Fruit fly (Drosophila melanogaster) whole organism, prepupa: ENCODE measurements around the gene CG18586.

Source experiments
- Blimp-1 ChIP-seq: fragments of 200-800 bp; sonication (Bioruptor generic); optimal IDR thresholded peaks from 3 replicates; lab custom pipeline; 2017; ENCODE audit warnings: missing biosample characterization, missing genetic modification characterization, mild to moderate bottlenecking, moderate library complexity, missing genetic modification reagents
- CG10631 ChIP-seq: fragments of 200-800 bp; sonication (Bioruptor generic); optimal IDR thresholded peaks from 2 replicates; lab custom pipeline; 2016; ENCODE audit warnings: missing biosample characterization, missing genetic modification characterization
- CG11294 ChIP-seq: fragments of 200-800 bp; sonication (Bioruptor generic); IDR thresholded peaks from 2 replicates; pipeline ENCODE4 v1.3.6; 2022; ENCODE audit warnings: missing biosample characterization, missing genetic modification characterization
- CG11762 ChIP-seq: fragments of 200-800 bp; sonication (Bioruptor generic); optimal IDR thresholded peaks from 3 replicates; lab custom pipeline; 2016; ENCODE audit warnings: missing biosample characterization, missing genetic modification characterization; ENCODE audit not compliant: insufficient read depth
- CG15336 ChIP-seq: fragments of 200-800 bp; sonication (Bioruptor generic); IDR thresholded peaks from 2 replicates; pipeline ENCODE4 v1.3.6; 2022; ENCODE audit warnings: missing biosample characterization, missing genetic modification characterization
- CG16779 ChIP-seq: fragments of 200-800 bp; sonication (Bioruptor generic); optimal IDR thresholded peaks from 3 replicates; lab custom pipeline; 2017; ENCODE audit warnings: missing biosample characterization, mild to moderate bottlenecking, missing genetic modification characterization
- CG3032 ChIP-seq: fragments of 200-800 bp; optimal IDR thresholded peaks from 2 replicates; lab custom pipeline; 2019; ENCODE audit warnings: missing biosample characterization, mild to moderate bottlenecking, missing genetic modification characterization, moderate library complexity
- CG31627 ChIP-seq: fragments of 200-800 bp; sonication (Bioruptor generic); optimal IDR thresholded peaks from 3 replicates; lab custom pipeline; 2016; ENCODE audit warnings: missing biosample characterization, missing genetic modification characterization
- CG34406 ChIP-seq: fragments of 200-800 bp; sonication (Bioruptor generic); optimal IDR thresholded peaks from 3 replicates; lab custom pipeline; 2016; ENCODE audit warnings: missing biosample characterization, missing genetic modification characterization
- CG4318 ChIP-seq: fragments of 200-800 bp; sonication (Bioruptor generic); optimal IDR thresholded peaks from 3 replicates; lab custom pipeline; 2017; ENCODE audit warnings: missing biosample characterization, mild to moderate bottlenecking, missing genetic modification characterization
- CG6163 ChIP-seq: fragments of 200-800 bp; sonication (Bioruptor generic); IDR thresholded peaks from 3 replicates; pipeline ENCODE4 v1.3.6; 2022; ENCODE audit warnings: missing biosample characterization, missing genetic modification characterization
- CG6276 ChIP-seq: fragments of 200-800 bp; sonication (Bioruptor generic); optimal IDR thresholded peaks from 2 replicates; lab custom pipeline; 2017; ENCODE audit warnings: missing biosample characterization, mild to moderate bottlenecking, missing genetic modification characterization
- CG6792 ChIP-seq: fragments of 200-800 bp; sonication (Bioruptor generic); optimal IDR thresholded peaks from 3 replicates; lab custom pipeline; 2016; ENCODE audit warnings: missing biosample characterization, missing genetic modification characterization
- CG6854 ChIP-seq: fragments of 200-800 bp; sonication (Bioruptor generic); optimal IDR thresholded peaks from 2 replicates; lab custom pipeline; 2017; ENCODE audit warnings: missing biosample characterization, mild to moderate bottlenecking, missing genetic modification characterization
- CG7368 ChIP-seq: fragments of 200-800 bp; sonication (Bioruptor generic); optimal IDR thresholded peaks from 3 replicates; lab custom pipeline; 2016; ENCODE audit warnings: missing biosample characterization, missing genetic modification characterization
- CG8119 ChIP-seq: fragments of 200-800 bp; sonication (Bioruptor generic); IDR thresholded peaks from 3 replicates; pipeline ENCODE4 v1.3.6; 2022; ENCODE audit warnings: missing biosample characterization, missing genetic modification characterization
- CG9139 ChIP-seq: fragments of 200-800 bp; sonication (Bioruptor generic); optimal IDR thresholded peaks from 3 replicates; lab custom pipeline; 2017; ENCODE audit warnings: missing biosample characterization, mild to moderate bottlenecking, missing genetic modification characterization
- Ets21C ChIP-seq: fragments of 200-800 bp; sonication (Bioruptor generic); optimal IDR thresholded peaks from 3 replicates; lab custom pipeline; 2016; ENCODE audit warnings: missing biosample characterization, missing genetic modification characterization
- Hr38 ChIP-seq: sonication (Bioruptor generic); optimal IDR thresholded peaks from 2 replicates; lab custom pipeline; 2016; ENCODE audit warnings: missing biosample characterization, missing genetic modification characterization
- Hr39 ChIP-seq: fragments of 200-800 bp; sonication (Bioruptor generic); optimal IDR thresholded peaks from 2 replicates; lab custom pipeline; 2016; ENCODE audit warnings: missing biosample characterization, missing genetic modification characterization
- Hr4 ChIP-seq: fragments of 200-800 bp; sonication (Bioruptor generic); optimal IDR thresholded peaks from 3 replicates; lab custom pipeline; 2016; ENCODE audit warnings: missing biosample characterization, missing genetic modification characterization
- Met ChIP-seq: fragments of 200-800 bp; sonication (Bioruptor generic); optimal IDR thresholded peaks from 3 replicates; lab custom pipeline; 2016; ENCODE audit warnings: missing biosample characterization, missing genetic modification characterization
- OdsH ChIP-seq: fragments of 200-800 bp; sonication (Bioruptor generic); optimal IDR thresholded peaks from 3 replicates; lab custom pipeline; 2016; ENCODE audit warnings: missing biosample characterization, missing genetic modification characterization
- Smox ChIP-seq: fragments of 200-800 bp; sonication (Bioruptor generic); optimal IDR thresholded peaks from 3 replicates; lab custom pipeline; 2016; ENCODE audit warnings: missing biosample characterization, missing genetic modification characterization
- Sox102F ChIP-seq: fragments of 200-800 bp; sonication (Bioruptor generic); optimal IDR thresholded peaks from 2 replicates; lab custom pipeline; 2016; ENCODE audit warnings: missing biosample characterization, mild to moderate bottlenecking, missing genetic modification characterization
- Sox14 ChIP-seq: fragments of 200-800 bp; sonication (Bioruptor generic); optimal IDR thresholded peaks from 3 replicates; lab custom pipeline; 2016; ENCODE audit warnings: missing biosample characterization, missing genetic modification characterization
- achi ChIP-seq: fragments of 200-800 bp; sonication (Bioruptor generic); optimal IDR thresholded peaks from 3 replicates; lab custom pipeline; 2016; ENCODE audit warnings: missing biosample characterization, missing genetic modification characterization
- acj6 ChIP-seq: fragments of 200-800 bp; sonication (Bioruptor generic); optimal IDR thresholded peaks from 3 replicates; lab custom pipeline; 2016; ENCODE audit warnings: missing biosample characterization, missing genetic modification characterization
- cyc ChIP-seq: fragments of 200-800 bp; sonication (Bioruptor generic); optimal IDR thresholded peaks from 3 replicates; lab custom pipeline; 2016; ENCODE audit warnings: missing biosample characterization, missing genetic modification characterization
- dsx ChIP-seq: fragments of 200-800 bp; optimal IDR thresholded peaks from 3 replicates; lab custom pipeline; 2019; ENCODE audit warnings: missing biosample characterization, mild to moderate bottlenecking, missing genetic modification characterization, moderate library complexity; ENCODE audit not compliant: poor library complexity, severe bottlenecking
- esn ChIP-seq: fragments of 200-800 bp; sonication (Bioruptor generic); optimal IDR thresholded peaks from 2 replicates; lab custom pipeline; 2016; ENCODE audit warnings: missing biosample characterization, mild to moderate bottlenecking, missing genetic modification characterization, moderate library complexity
- fd59A ChIP-seq: fragments of 200-800 bp; sonication (Bioruptor generic); optimal IDR thresholded peaks from 2 replicates; lab custom pipeline; 2017; ENCODE audit warnings: missing biosample characterization, mild to moderate bottlenecking, missing genetic modification characterization, missing genetic modification reagents
- lz ChIP-seq: fragments of 200-800 bp; sonication (Bioruptor generic); optimal IDR thresholded peaks from 3 replicates; lab custom pipeline; 2016; ENCODE audit warnings: missing biosample characterization, missing genetic modification characterization
- net ChIP-seq: fragments of 200-800 bp; sonication (Bioruptor generic); optimal IDR thresholded peaks from 3 replicates; lab custom pipeline; 2016; ENCODE audit warnings: missing biosample characterization, missing genetic modification characterization
- pdm3 ChIP-seq: fragments of 200-800 bp; sonication (Bioruptor generic); optimal IDR thresholded peaks from 3 replicates; lab custom pipeline; 2016; ENCODE audit warnings: missing biosample characterization, missing genetic modification characterization

CG18586 gene

DNA sequence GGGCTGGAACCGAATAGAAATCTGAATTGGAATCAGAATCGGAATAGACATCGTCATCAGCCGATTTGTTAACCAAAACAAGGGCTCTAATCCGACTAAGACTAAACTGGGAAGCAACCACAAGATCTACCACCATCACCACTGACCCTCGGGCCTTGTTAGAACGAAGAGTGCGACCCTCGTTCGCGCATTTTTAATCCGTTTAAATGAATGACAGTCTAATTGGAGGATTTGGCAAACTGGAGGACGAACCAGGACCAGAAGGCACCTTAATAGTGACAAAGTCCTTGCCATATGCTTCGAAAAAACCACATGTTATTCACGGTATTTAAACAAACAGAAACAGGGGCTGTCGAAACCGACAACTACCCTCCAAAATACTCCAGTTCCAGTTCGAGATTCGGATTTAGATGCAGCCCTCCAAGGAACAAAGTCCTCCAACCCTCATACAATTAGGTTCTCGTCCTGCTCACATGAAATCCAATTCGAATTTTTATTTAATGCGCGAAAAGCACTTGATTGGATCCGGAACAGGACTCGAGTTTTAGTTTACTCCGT is 5.7 kb downstream of the CG18586 start:
- TF ChIP-seq esn (GFP tag; lab: Kevin White, UChicago) (no peak), CG16779 (no peak), Smox (GFP tag; lab: Kevin White, UChicago) (no peak)

DNA sequence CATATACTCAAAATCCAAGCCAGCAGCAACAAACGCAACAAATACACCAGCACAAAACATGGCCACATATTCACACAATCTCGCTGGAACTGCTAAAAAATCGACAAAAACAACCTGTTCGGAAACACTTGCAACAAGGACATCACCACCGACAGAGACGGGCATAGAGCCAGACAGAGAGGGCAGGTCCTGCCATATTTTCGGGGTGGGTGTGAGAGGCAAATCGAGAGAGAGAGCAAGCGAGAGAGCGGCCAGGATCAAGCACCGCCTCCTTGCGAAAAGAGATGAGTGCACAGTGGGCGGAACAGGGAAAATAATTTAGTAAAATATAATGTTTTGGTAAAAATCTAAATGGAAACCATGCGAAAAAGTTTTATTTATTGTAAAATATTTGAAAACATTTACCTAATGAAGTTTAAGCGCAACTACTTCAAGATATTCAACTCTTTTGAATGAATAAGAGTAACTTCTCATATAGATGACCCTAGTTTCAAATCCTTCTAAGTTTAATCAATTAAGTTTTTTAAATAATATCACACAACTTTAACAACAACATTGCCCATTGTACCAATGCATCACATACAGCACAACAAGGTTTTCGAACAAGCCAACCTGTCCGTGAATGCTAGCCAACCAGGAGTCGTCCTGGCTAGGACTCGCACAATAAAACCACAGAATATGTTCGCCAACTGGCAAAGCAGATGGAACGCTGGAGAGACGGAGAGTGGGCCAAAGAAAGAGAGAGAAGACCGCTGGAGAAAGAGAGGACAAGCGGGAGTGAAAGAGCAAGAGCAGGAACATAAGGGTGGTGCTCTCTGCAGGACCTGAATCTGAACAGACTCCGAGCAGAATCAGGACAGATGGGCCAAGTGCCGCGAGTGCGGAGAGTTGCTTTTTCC is 8.4 kb downstream of the CG18586 start:
- TF ChIP-seq CG9139 (GFP tag; lab: Kevin White, UChicago), result no peak
- TF ChIP-seq CG3032 (tag; lab: Kevin White, UChicago), result no peak
- TF ChIP-seq CG8119 (GFP tag; lab: Robert Waterston, UW), result 0 out of 3 replicates have a peak, but pooled peaks have one; percentile 13
- TF ChIP-seq Smox (GFP tag; lab: Kevin White, UChicago), result peak; percentile 49
- TF ChIP-seq Blimp-1, result no peak
- peak; percentile 26 for TF ChIP-seq Sox102F
- peak; percentile 28 for TF ChIP-seq CG6792 (GFP tag; lab: Kevin White, UChicago)
- no peak for TF ChIP-seq CG4318 (GFP tag; lab: Kevin White, UChicago)
- peak; percentile 27 for TF ChIP-seq Sox14 (GFP tag; lab: Kevin White, UChicago)
- no peak for TF ChIP-seq CG6276 (GFP tag; lab: Kevin White, UChicago)
- TF ChIP-seq CG34406 (GFP tag; lab: Kevin White, UChicago), result peak; percentile 18
- peak; percentile 63 for TF ChIP-seq Met (GFP tag; lab: Kevin White, UChicago)
- TF ChIP-seq fd59A (GFP tag; lab: Kevin White, UChicago), result peak; percentile 18
- peak; percentile 30 for TF ChIP-seq achi (GFP tag; lab: Kevin White, UChicago)
- peak; percentile 31 for TF ChIP-seq acj6
- TF ChIP-seq CG15336 (GFP tag; lab: Robert Waterston, UW), result no peak
- TF ChIP-seq Hr39 (GFP tag; lab: Kevin White, UChicago), result peak; percentile 22
- no peak for TF ChIP-seq cyc (GFP tag; lab: Kevin White, UChicago)
- peak; percentile 20 for TF ChIP-seq OdsH (GFP tag; lab: Kevin White, UChicago)
- no peak for TF ChIP-seq net (GFP tag; lab: Kevin White, UChicago)
- TF ChIP-seq CG10631, result no peak
- no peak for TF ChIP-seq lz (GFP tag; lab: Kevin White, UChicago)
- peak; percentile 31 for TF ChIP-seq pdm3 (GFP tag; lab: Kevin White, UChicago)
- peak; percentile 4 for TF ChIP-seq Ets21C (GFP tag; lab: Kevin White, UChicago)
- no peak for TF ChIP-seq Hr38 (GFP tag; lab: Kevin White, UChicago)
- TF ChIP-seq CG31627 (GFP tag; lab: Kevin White, UChicago), result peak; percentile 43

DNA sequence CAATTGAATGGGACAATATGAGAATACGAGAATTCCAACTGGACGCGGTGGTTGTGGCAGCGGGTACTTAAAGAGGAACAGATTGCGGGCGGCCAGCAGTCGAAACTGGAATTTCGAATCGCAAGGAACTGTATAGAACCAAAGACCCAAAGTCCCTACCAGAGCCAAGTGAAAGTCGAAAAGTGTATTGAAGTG is 9.0 kb downstream of the CG18586 start, which contains the start of gene CG13287:
TSS of gene CG13287 (plus strand) at position 96 of the 195 bp plus-strand sequence.
- TF ChIP-seq Sox14 (GFP tag; lab: Kevin White, UChicago) (no peak), achi (GFP tag; lab: Kevin White, UChicago) (no peak), CG7368 (GFP tag; lab: Kevin White, UChicago) (no peak), CG6854 (GFP tag; lab: Kevin White, UChicago) (no peak), Smox (GFP tag; lab: Kevin White, UChicago) (no peak), CG6163 (no peak), CG8119 (GFP tag; lab: Robert Waterston, UW) (no peak), CG11762 (GFP tag; lab: Kevin White, UChicago) (no peak), CG11294 (GFP tag; lab: Robert Waterston, UW) (no peak)

DNA sequence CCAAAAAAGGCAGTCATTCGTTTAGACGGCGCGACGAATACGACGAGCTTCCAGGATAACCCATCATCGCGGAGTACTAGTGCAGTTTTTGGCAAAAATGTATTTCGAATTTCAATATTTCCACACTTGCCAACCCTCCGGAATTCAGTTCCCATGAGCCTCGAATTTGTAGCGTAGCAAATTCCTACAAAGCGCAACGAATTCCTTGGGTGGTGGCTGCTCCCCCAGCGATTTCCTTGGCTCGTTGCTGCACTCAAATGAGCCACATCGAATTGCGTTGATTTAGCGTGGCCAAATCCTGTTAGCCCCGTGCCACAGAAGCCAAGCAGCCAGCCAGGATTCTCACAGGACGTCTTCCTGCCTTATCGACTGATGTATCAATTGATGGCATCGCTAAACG is 11.6 kb downstream of the CG18586 start:
- TF ChIP-seq OdsH (GFP tag; lab: Kevin White, UChicago) (no peak), Hr4 (GFP tag; lab: Kevin White, UChicago) (no peak), dsx (GFP tag; lab: Kevin White, UChicago) (no peak)
